Fruit fly (Drosophila melanogaster): ENCODE data around the gene CAHbeta.

The CAHbeta gene

dm6 chr3R:8954515-8955358 lies 25.9 kb upstream of the CAHbeta start:
- TF ChIP-seq CG17801 (GFP tag; optimal IDR thresholded peaks at IDR 0.05; ENCODE audit: partially characterized antibody) = no peak

dm6 chr3R:8955359-8955820 lies 25.3 kb upstream of the CAHbeta start:
- no peak for TF ChIP-seq CG17801 (GFP tag; optimal IDR thresholded peaks at IDR 0.05; ENCODE audit: partially characterized antibody)

- no peak for TF ChIP-seq CG17801 (GFP tag; optimal IDR thresholded peaks at IDR 0.05; ENCODE audit: partially characterized antibody)
These were observed 24.3 kb upstream of the CAHbeta start for dm6 chr3R:8956333-8956732.

dm6 chr3R:8957739-8958138 lies 22.9 kb upstream of the CAHbeta start:
- TF ChIP-seq CG17801 (GFP tag; optimal IDR thresholded peaks at IDR 0.05; ENCODE audit: partially characterized antibody) = no peak

dm6 chr3R:8958300-8958699 lies 22.4 kb upstream of the CAHbeta start:
- TF ChIP-seq CG17801 (GFP tag; optimal IDR thresholded peaks at IDR 0.05; ENCODE audit: partially characterized antibody) = no peak

dm6 chr3R:8959153-8959552 lies 21.5 kb upstream of the CAHbeta start:
- no peak for TF ChIP-seq CG17801 (GFP tag; optimal IDR thresholded peaks at IDR 0.05; ENCODE audit: partially characterized antibody)

- no peak for TF ChIP-seq CG17801 (GFP tag; optimal IDR thresholded peaks at IDR 0.05; ENCODE audit: partially characterized antibody)
These were observed 20.3 kb upstream of the CAHbeta start for dm6 chr3R:8960329-8960728.

- TF ChIP-seq CG17801 (GFP tag; optimal IDR thresholded peaks at IDR 0.05; ENCODE audit: partially characterized antibody) = no peak
These were observed 17.6 kb upstream of the CAHbeta start, which contains the start of gene ich for dm6 chr3R:8962860-8963755. ich (minus strand) TSS chr3R:8963037.

dm6 chr3R:8963756-8964342 lies 16.8 kb upstream of the CAHbeta start:
- no peak for TF ChIP-seq CG17801 (GFP tag; optimal IDR thresholded peaks at IDR 0.05; ENCODE audit: partially characterized antibody)

dm6 chr3R:8965546-8965945 lies 15.1 kb upstream of the CAHbeta start:
- no peak for TF ChIP-seq CG17801 (GFP tag; optimal IDR thresholded peaks at IDR 0.05; ENCODE audit: partially characterized antibody)

- no peak for TF ChIP-seq CG17801 (GFP tag; optimal IDR thresholded peaks at IDR 0.05; ENCODE audit: partially characterized antibody)
These were observed 14.1 kb upstream of the CAHbeta start for dm6 chr3R:8966598-8966997.

- no peak for TF ChIP-seq CG17801 (GFP tag; optimal IDR thresholded peaks at IDR 0.05; ENCODE audit: partially characterized antibody)
These were observed 11.8 kb upstream of the CAHbeta start for dm6 chr3R:8968837-8969236.

- TF ChIP-seq CG17801 (GFP tag; optimal IDR thresholded peaks at IDR 0.05; ENCODE audit: partially characterized antibody) = no peak
These were observed 11.2 kb upstream of the CAHbeta start for dm6 chr3R:8969301-8969925.

dm6 chr3R:8969926-8970306 lies 10.7 kb upstream of the CAHbeta start:
- TF ChIP-seq CG17801 (GFP tag; optimal IDR thresholded peaks at IDR 0.05; ENCODE audit: partially characterized antibody) = no peak

- TF ChIP-seq CG17801 (GFP tag; optimal IDR thresholded peaks at IDR 0.05; ENCODE audit: partially characterized antibody) = no peak
These were observed 10.0 kb upstream of the CAHbeta start for dm6 chr3R:8970707-8971106.

All from ovary, adult (tissue).